Worm (Caenorhabditis elegans) whole organism, L1 larva: Measurements from ENCODE around the gene npr-43.

Source experiments
- C16A3.4 ChIP-seq: fragments of 150-350 bp; optimal IDR thresholded peaks from 2 replicates; lab custom pipeline; 2014; ENCODE audit warnings: missing biosample characterization, missing genetic modification characterization
- F16B12.6 ChIP-seq: fragments of 150-350 bp; optimal IDR thresholded peaks from 2 replicates; lab custom pipeline; 2014; ENCODE audit warnings: missing biosample characterization, missing genetic modification characterization
- Y116A8C.19 ChIP-seq: sonication (generic microtip); optimal IDR thresholded peaks from 2 replicates; lab custom pipeline; 2016; ENCODE audit warnings: missing compliant biosample characterization, missing genetic modification characterization, borderline replicate concordance
- aha-1 ChIP-seq: fragments of 150-350 bp; optimal IDR thresholded peaks from 2 replicates; lab custom pipeline; 2014; ENCODE audit warnings: missing biosample characterization, missing genetic modification characterization
- aly-2 ChIP-seq: fragments of 150-350 bp; optimal IDR thresholded peaks from 2 replicates; lab custom pipeline; 2014; ENCODE audit warnings: missing biosample characterization, missing genetic modification characterization
- blmp-1 ChIP-seq: fragments of 150-350 bp; optimal IDR thresholded peaks from 2 replicates; lab custom pipeline; 2014; ENCODE audit warnings: missing biosample characterization, missing genetic modification characterization
- ceh-63 ChIP-seq: fragments of 200-800 bp; sonication (Bioruptor generic); optimal IDR thresholded peaks from 2 replicates; lab custom pipeline; 2018; ENCODE audit warnings: mild to moderate bottlenecking, missing genetic modification characterization, missing compliant biosample characterization
- ceh-88 ChIP-seq: fragments of 200-800 bp; sonication (Bioruptor generic); IDR thresholded peaks from 2 replicates; pipeline ENCODE4 v1.3.6; 2022; ENCODE audit warnings: missing genetic modification characterization, missing compliant biosample characterization
- ceh-90 ChIP-seq: sonication (generic microtip); optimal IDR thresholded peaks from 2 replicates; lab custom pipeline; 2016; ENCODE audit warnings: missing genetic modification characterization, missing compliant biosample characterization
- efl-3 ChIP-seq: fragments of 200-800 bp; sonication (Bioruptor generic); optimal IDR thresholded peaks from 2 replicates; lab custom pipeline; 2018; ENCODE audit warnings: mild to moderate bottlenecking, missing genetic modification characterization, missing compliant biosample characterization
- elt-3 ChIP-seq, 6 experiments: fragments of 150-350 bp in 1 of 6; sonication (generic microtip); optimal IDR thresholded peaks; 2 replicates each; lab custom pipeline; 2017 to 2018; ENCODE audit warnings: missing biosample characterization in 6 of 6, missing genetic modification characterization in 6 of 6, inconsistent platforms in 1 of 6
- fkh-10 ChIP-seq: sonication (generic microtip); optimal IDR thresholded peaks from 2 replicates; lab custom pipeline; 2017; ENCODE audit warnings: missing biosample characterization, missing genetic modification reagents, missing genetic modification characterization
- fkh-4 ChIP-seq: sonication (generic microtip); optimal IDR thresholded peaks from 2 replicates; lab custom pipeline; 2016; ENCODE audit warnings: missing compliant biosample characterization, missing genetic modification characterization, borderline replicate concordance
- fkh-8 ChIP-seq: sonication (generic microtip); optimal IDR thresholded peaks from 2 replicates; lab custom pipeline; 2016; ENCODE audit warnings: mild to moderate bottlenecking, missing genetic modification characterization, missing compliant biosample characterization
- fos-1 ChIP-seq: fragments of 150-350 bp; optimal IDR thresholded peaks from 2 replicates; lab custom pipeline; 2014; ENCODE audit warnings: missing biosample characterization, missing genetic modification characterization
- hlh-17 ChIP-seq: fragments of 200-800 bp; sonication (Bioruptor generic); optimal IDR thresholded peaks from 2 replicates; lab custom pipeline; 2018; ENCODE audit warnings: missing genetic modification characterization, mild to moderate bottlenecking, missing compliant biosample characterization, moderate library complexity, borderline replicate concordance
- hpl-2 ChIP-seq: fragments of 150-350 bp; optimal IDR thresholded peaks from 2 replicates; lab custom pipeline; 2014; ENCODE audit warnings: missing biosample characterization, missing genetic modification reagents, missing genetic modification characterization
- jun-1 ChIP-seq: fragments of 150-350 bp; optimal IDR thresholded peaks from 2 replicates; lab custom pipeline; 2014; ENCODE audit warnings: missing biosample characterization, missing genetic modification reagents, missing genetic modification characterization
- lin-13 ChIP-seq: fragments of 150-350 bp; optimal IDR thresholded peaks from 2 replicates; lab custom pipeline; 2014; ENCODE audit warnings: missing biosample characterization, missing genetic modification reagents, missing genetic modification characterization
- lir-3 ChIP-seq: sonication (generic microtip); optimal IDR thresholded peaks from 2 replicates; lab custom pipeline; 2016; ENCODE audit warnings: mild to moderate bottlenecking, missing genetic modification characterization, moderate library complexity, missing compliant biosample characterization; ENCODE audit not compliant: poor library complexity
- mab-9 ChIP-seq: fragments of 200-800 bp; sonication (Bioruptor generic); IDR thresholded peaks from 2 replicates; pipeline ENCODE4 v1.3.6; 2022; ENCODE audit warnings: missing genetic modification reagents, missing genetic modification characterization, missing compliant biosample characterization
- mdl-1 ChIP-seq, 2 experiments: fragments of 150-350 bp; optimal IDR thresholded peaks; 2 replicates each; lab custom pipeline; 2014 to 2017; ENCODE audit warnings: missing biosample characterization in 2 of 2, missing genetic modification characterization in 2 of 2, inconsistent platforms in 1 of 2
- mef-2 ChIP-seq: fragments of 150-350 bp; optimal IDR thresholded peaks from 2 replicates; lab custom pipeline; 2014; ENCODE audit warnings: missing biosample characterization, missing genetic modification characterization
- mep-1 ChIP-seq: fragments of 150-350 bp; optimal IDR thresholded peaks from 2 replicates; lab custom pipeline; 2014; ENCODE audit warnings: missing biosample characterization, missing genetic modification characterization
- nhr-12 ChIP-seq: sonication (generic microtip); optimal IDR thresholded peaks from 2 replicates; lab custom pipeline; 2017; ENCODE audit warnings: missing biosample characterization, missing genetic modification characterization
- nhr-47 ChIP-seq: sonication (generic microtip); optimal IDR thresholded peaks from 2 replicates; lab custom pipeline; 2016; ENCODE audit warnings: mild to moderate bottlenecking, missing genetic modification characterization, moderate library complexity, missing compliant biosample characterization
- nhr-71 ChIP-seq: sonication (generic microtip); optimal IDR thresholded peaks from 2 replicates; lab custom pipeline; 2016; ENCODE audit warnings: mild to moderate bottlenecking, missing genetic modification characterization, moderate library complexity, missing compliant biosample characterization
- nhr-77 ChIP-seq: fragments of 150-350 bp; optimal IDR thresholded peaks from 2 replicates; lab custom pipeline; 2014; ENCODE audit warnings: missing biosample characterization, missing genetic modification characterization
- nhr-85 ChIP-seq: sonication (generic microtip); peaks from one replicate; lab custom pipeline; 2016; ENCODE audit warnings: missing genetic modification characterization, inconsistent platforms, missing compliant biosample characterization
- nhr-90 ChIP-seq: sonication (generic microtip); optimal IDR thresholded peaks from 2 replicates; lab custom pipeline; 2016; ENCODE audit warnings: mild to moderate bottlenecking, missing genetic modification characterization, missing compliant biosample characterization; ENCODE audit not compliant: poor library complexity
- pqm-1 ChIP-seq: sonication (generic microtip); optimal IDR thresholded peaks from 3 replicates; lab custom pipeline; 2017; ENCODE audit warnings: missing biosample characterization, missing genetic modification characterization
- skn-1 ChIP-seq: fragments of 150-350 bp; optimal IDR thresholded peaks from 2 replicates; lab custom pipeline; 2014; ENCODE audit warnings: missing biosample characterization, missing genetic modification characterization
- sup-37 ChIP-seq: fragments of 200-800 bp; sonication (Bioruptor generic); optimal IDR thresholded peaks from 2 replicates; lab custom pipeline; 2018; ENCODE audit warnings: mild to moderate bottlenecking, missing genetic modification characterization, missing compliant biosample characterization
- tlp-1 ChIP-seq: fragments of 150-350 bp; optimal IDR thresholded peaks from 2 replicates; lab custom pipeline; 2014; ENCODE audit warnings: missing biosample characterization, missing genetic modification characterization
- unc-62 ChIP-seq: fragments of 150-350 bp; optimal IDR thresholded peaks from 2 replicates; lab custom pipeline; 2014; ENCODE audit warnings: missing biosample characterization, missing genetic modification reagents, missing genetic modification characterization
- unc-86 ChIP-seq: sonication (generic microtip); optimal IDR thresholded peaks from 2 replicates; lab custom pipeline; 2016; ENCODE audit warnings: missing genetic modification characterization, missing compliant biosample characterization
- vab-15 ChIP-seq: sonication (generic microtip); optimal IDR thresholded peaks from 2 replicates; lab custom pipeline; 2017; ENCODE audit warnings: missing genotype, mild to moderate bottlenecking, missing genetic modification characterization, missing compliant biosample characterization
- xbp-1 ChIP-seq: sonication (generic microtip); optimal IDR thresholded peaks from 2 replicates; lab custom pipeline; 2016; ENCODE audit warnings: missing genetic modification characterization, missing compliant biosample characterization
- ztf-11 ChIP-seq, 2 experiments: sonication (generic microtip); optimal IDR thresholded peaks; 2 replicates each; lab custom pipeline; 2016 to 2017; ENCODE audit warnings: missing genetic modification characterization in 2 of 2, missing biosample characterization in 1 of 2, missing compliant biosample characterization in 1 of 2
- ztf-4 ChIP-seq: fragments of 150-350 bp; optimal IDR thresholded peaks from 2 replicates; lab custom pipeline; 2014; ENCODE audit warnings: missing biosample characterization, missing genetic modification characterization

npr-43 gene

DNA sequence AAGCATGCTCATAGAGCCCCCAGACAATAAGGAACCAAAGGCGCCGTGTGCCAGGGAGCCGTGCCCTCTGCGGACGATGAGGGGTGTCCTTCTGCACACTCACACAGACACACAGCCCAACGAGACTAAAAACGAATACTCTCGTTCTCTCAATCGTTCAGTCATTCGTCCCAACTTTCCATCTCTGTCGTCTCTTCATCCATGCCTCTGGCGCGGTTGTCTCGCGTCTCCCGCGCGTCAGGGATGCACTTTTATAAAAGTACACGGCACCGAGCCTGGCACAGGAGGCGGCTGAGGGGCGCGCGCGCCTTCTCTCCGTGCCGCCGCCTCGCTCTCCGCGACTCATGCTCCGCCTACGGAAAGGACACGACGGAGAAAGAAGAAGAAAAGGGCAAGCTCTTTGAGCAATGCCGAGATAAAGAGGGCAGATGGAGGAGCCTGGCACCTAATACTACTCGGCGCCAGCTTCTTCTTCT is 12.4 kb downstream of the npr-43 start (continued):
- TF ChIP-seq ceh-90 (no peak), unc-62 (GFP tag; lab: Kevin White, UChicago) (no peak), ceh-88 (GFP tag; lab: Robert Waterston, UW) (no peak), fos-1 (no peak), lin-13 (GFP tag; lab: Kevin White, UChicago) (no peak), ztf-4 (no peak), F16B12.6 (tag; lab: Kevin White, UChicago) (no peak), mef-2 (tag; lab: Kevin White, UChicago) (no peak), efl-3 (no peak), nhr-90 (tag; lab: Kevin White, UChicago) (no peak), fkh-8 (tag; lab: Kevin White, UChicago) (peak; percentile 7), xbp-1 (tag; lab: Kevin White, UChicago) (no peak), mep-1 (tag; lab: Kevin White, UChicago) (no peak), ceh-63 (no peak), tlp-1 (no peak), sup-37 (GFP tag; lab: Kevin White, UChicago) (no peak), mab-9 (GFP tag; lab: Robert Waterston, UW) (no peak), jun-1 (peak; percentile 60), vab-15 (tag; lab: Kevin White, UChicago) (no peak), nhr-12 (tag; lab: Kevin White, UChicago) (no peak), fkh-10 (GFP tag; lab: Kevin White, UChicago) (peak; percentile 66), mdl-1 (tag; optimal IDR thresholded peaks at IDR 0.05; lab: Kevin White, UChicago) (no peak), nhr-47 (tag; lab: Kevin White, UChicago) (peak; percentile 31), aha-1 (no peak), C16A3.4 (no peak), aly-2 (tag; lab: Kevin White, UChicago) (no peak), nhr-71 (tag; lab: Kevin White, UChicago) (no peak), Y116A8C.19 (tag; lab: Kevin White, UChicago) (no peak), blmp-1 (tag; lab: Kevin White, UChicago) (no peak), hpl-2 (GFP tag; lab: Kevin White, UChicago) (no peak), skn-1 (tag; lab: Kevin White, UChicago) (no peak)
- TF ChIP-seq, all 84 proteins: peak for 8

DNA sequence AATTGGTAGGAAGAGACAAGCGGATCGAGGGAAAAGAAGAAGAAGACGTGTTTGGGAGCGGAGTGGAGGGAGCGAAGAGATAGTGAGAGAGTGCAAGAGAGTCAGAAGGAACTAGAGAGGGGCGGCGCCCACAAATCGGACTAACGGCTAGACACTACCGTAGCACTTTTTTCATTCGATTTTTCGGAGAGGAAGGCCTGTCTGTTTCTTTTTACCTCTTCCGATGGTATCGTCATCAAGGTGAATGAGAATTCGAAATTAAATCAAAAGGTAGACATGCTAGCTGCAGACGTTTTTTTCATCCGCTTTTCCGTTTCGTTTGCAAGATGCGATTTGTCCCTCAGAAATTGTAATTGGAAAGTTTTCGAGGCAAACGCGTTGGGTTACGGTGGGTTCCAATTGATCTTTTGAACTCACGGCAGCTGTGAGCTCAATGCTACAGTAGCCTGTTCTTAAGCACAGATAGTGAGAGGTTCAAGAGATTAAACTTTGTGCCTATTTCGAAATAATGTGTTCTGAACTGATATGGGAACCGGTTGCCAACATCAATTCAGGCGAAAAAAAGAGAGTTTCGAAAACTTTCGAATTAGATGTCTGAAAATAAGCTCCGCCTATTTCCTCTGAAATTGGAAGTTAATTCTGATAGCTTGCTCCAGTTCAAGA is 14.2 kb downstream of the npr-43 start:
- TF ChIP-seq hlh-17 (GFP tag; lab: Kevin White, UChicago) (no peak), nhr-90 (tag; lab: Kevin White, UChicago) (no peak), nhr-47 (tag; lab: Kevin White, UChicago) (no peak), lir-3 (tag; lab: Kevin White, UChicago) (no peak), elt-3 (tag; optimal IDR thresholded peaks at IDR 0.05; lab: Kevin White, UChicago) (no peak), ztf-11 (tag; optimal IDR thresholded peaks at IDR 0.05; lab: Kevin White, UChicago) (no peak), nhr-85 (tag; lab: Kevin White, UChicago) (no peak), unc-86 (no peak), pqm-1 (tag; lab: Kevin White, UChicago) (no peak), fkh-4 (tag; lab: Kevin White, UChicago) (no peak), mab-9 (GFP tag; lab: Robert Waterston, UW) (no peak), nhr-77 (no peak)
